Fruit fly (Drosophila melanogaster) whole organism, embryonic: ENCODE results near the gene IFT54.

Experiments
- Atf-2 ChIP-seq: fragments of 200-800 bp; sonication (Bioruptor generic); optimal IDR thresholded peaks from 2 replicates; lab custom pipeline; 2016; ENCODE audit warnings: missing biosample characterization, missing genetic modification characterization
- B-H2 ChIP-seq: fragments of 200-800 bp; sonication (Bioruptor generic); optimal IDR thresholded peaks from 2 replicates; lab custom pipeline; 2018; ENCODE audit warnings: missing biosample characterization, mild to moderate bottlenecking, missing genetic modification characterization
- CG10209 ChIP-seq: fragments of 200-800 bp; sonication (Bioruptor generic); optimal IDR thresholded peaks from 3 replicates; lab custom pipeline; 2017; ENCODE audit warnings: missing biosample characterization, mild to moderate bottlenecking, missing genetic modification characterization, missing genetic modification reagents
- CG10431 ChIP-seq: fragments of 200-800 bp; sonication (Bioruptor generic); optimal IDR thresholded peaks from 3 replicates; lab custom pipeline; 2018; ENCODE audit warnings: missing biosample characterization, mild to moderate bottlenecking, missing genetic modification characterization
- CG11085 ChIP-seq: fragments of 200-800 bp; sonication (Bioruptor generic); IDR thresholded peaks from 2 replicates; pipeline ENCODE4 v1.3.6; 2022; ENCODE audit warnings: missing biosample characterization, missing genetic modification characterization
- CG11560 ChIP-seq: fragments of 200-800 bp; sonication (Bioruptor generic); IDR thresholded peaks from 3 replicates; pipeline ENCODE4 v1.3.6; 2022; ENCODE audit warnings: missing biosample characterization, missing genetic modification characterization
- CG12236 ChIP-seq: fragments of 200-800 bp; sonication (Bioruptor generic); optimal IDR thresholded peaks from 2 replicates; lab custom pipeline; 2016; ENCODE audit warnings: missing biosample characterization, missing genetic modification characterization
- CG12299 ChIP-seq: fragments of 200-800 bp; sonication (Bioruptor generic); optimal IDR thresholded peaks from 2 replicates; lab custom pipeline; 2018; ENCODE audit warnings: missing biosample characterization, mild to moderate bottlenecking, missing genetic modification characterization
- CG13287 ChIP-seq: fragments of 200-800 bp; sonication (Bioruptor generic); IDR thresholded peaks from 2 replicates; pipeline ENCODE4 v1.3.6; 2022; ENCODE audit warnings: missing biosample characterization, missing genetic modification characterization; ENCODE audit not compliant: partially characterized antibody
- CG13424 ChIP-seq: fragments of 200-800 bp; sonication (Bioruptor generic); optimal IDR thresholded peaks from 2 replicates; lab custom pipeline; 2019; ENCODE audit warnings: missing biosample characterization, mild to moderate bottlenecking, missing genetic modification characterization, moderate library complexity
- CG15601 ChIP-seq: fragments of 200-800 bp; sonication (Bioruptor generic); optimal IDR thresholded peaks from 3 replicates; lab custom pipeline; 2019; ENCODE audit warnings: missing biosample characterization, mild to moderate bottlenecking, missing genetic modification characterization, moderate library complexity
- CG17612 ChIP-seq: fragments of 200-800 bp; sonication (Bioruptor generic); IDR thresholded peaks from 2 replicates; pipeline ENCODE4 v1.3.6; 2022; ENCODE audit warnings: missing biosample characterization, missing genetic modification characterization
- CG18262 ChIP-seq: fragments of 200-800 bp; optimal IDR thresholded peaks from 3 replicates; lab custom pipeline; 2019; ENCODE audit warnings: missing biosample characterization, mild to moderate bottlenecking, missing genetic modification characterization, moderate library complexity
- CG18599 ChIP-seq: fragments of 200-800 bp; sonication (Bioruptor generic); optimal IDR thresholded peaks from 3 replicates; lab custom pipeline; 2017; ENCODE audit warnings: missing biosample characterization, missing genetic modification characterization, mild to moderate bottlenecking, moderate library complexity, missing genetic modification reagents
- CG18764 ChIP-seq: fragments of 200-800 bp; sonication (Bioruptor generic); optimal IDR thresholded peaks from 3 replicates; lab custom pipeline; 2016; ENCODE audit warnings: missing biosample characterization, missing genetic modification characterization
- CG2129 ChIP-seq: fragments of 200-800 bp; sonication (Bioruptor generic); IDR thresholded peaks from 2 replicates; pipeline ENCODE4 v1.3.6; 2022; ENCODE audit warnings: missing biosample characterization, missing genetic modification characterization; ENCODE audit not compliant: partially characterized antibody
- CG31365 ChIP-seq: fragments of 200-800 bp; sonication (Bioruptor generic); optimal IDR thresholded peaks from 2 replicates; lab custom pipeline; 2018; ENCODE audit warnings: missing biosample characterization, mild to moderate bottlenecking, missing genetic modification characterization
- CG31388 ChIP-seq: fragments of 200-800 bp; sonication (Bioruptor generic); optimal IDR thresholded peaks from 2 replicates; lab custom pipeline; 2016; ENCODE audit warnings: missing biosample characterization, missing genetic modification characterization
- CG3995 ChIP-seq: fragments of 200-800 bp; sonication (Bioruptor generic); optimal IDR thresholded peaks from 3 replicates; lab custom pipeline; 2016; ENCODE audit warnings: missing biosample characterization, missing genetic modification characterization
- CG4360 ChIP-seq: fragments of 200-800 bp; sonication (Bioruptor generic); IDR thresholded peaks from 2 replicates; pipeline ENCODE4 v1.3.6; 2022; ENCODE audit warnings: missing biosample characterization, missing genetic modification characterization
- CG4617 ChIP-seq: fragments of 200-800 bp; sonication (Bioruptor generic); optimal IDR thresholded peaks from 3 replicates; lab custom pipeline; 2016; ENCODE audit warnings: missing biosample characterization, missing genetic modification characterization, borderline replicate concordance
- CG6791 ChIP-seq: fragments of 200-800 bp; sonication (Bioruptor generic); IDR thresholded peaks from 3 replicates; pipeline ENCODE4 v1.3.6; 2022; ENCODE audit warnings: missing biosample characterization, missing genetic modification characterization; ENCODE audit not compliant: partially characterized antibody
- CG8281 ChIP-seq: fragments of 200-800 bp; sonication (Bioruptor generic); optimal IDR thresholded peaks from 2 replicates; lab custom pipeline; 2018; ENCODE audit warnings: missing biosample characterization, mild to moderate bottlenecking, missing genetic modification characterization, moderate library complexity
- CG8924 ChIP-seq: fragments of 200-800 bp; optimal IDR thresholded peaks from 3 replicates; lab custom pipeline; 2019; ENCODE audit warnings: missing biosample characterization, mild to moderate bottlenecking, missing genetic modification characterization, moderate library complexity
- CG9727 ChIP-seq: fragments of 200-800 bp; sonication (Bioruptor generic); optimal IDR thresholded peaks from 3 replicates; lab custom pipeline; 2017; ENCODE audit warnings: missing biosample characterization, mild to moderate bottlenecking, missing genetic modification characterization
- Deaf1 ChIP-seq: fragments of 200-800 bp; optimal IDR thresholded peaks from 3 replicates; lab custom pipeline; 2019; ENCODE audit warnings: missing biosample characterization, mild to moderate bottlenecking, missing genetic modification characterization, moderate library complexity
- Dek ChIP-seq: fragments of 200-800 bp; sonication (Bioruptor generic); optimal IDR thresholded peaks from 3 replicates; lab custom pipeline; 2019; ENCODE audit warnings: missing biosample characterization, mild to moderate bottlenecking, missing genetic modification characterization, moderate library complexity
- Dfd ChIP-seq, 2 experiments: fragments of >200 bp; optimal IDR thresholded peaks; 2 replicates each; lab custom pipeline; 2017; ENCODE audit warnings: missing biosample characterization in 2 of 2, missing genetic modification characterization in 2 of 2
- Dip3 ChIP-seq: fragments of 200-800 bp; sonication (Bioruptor generic); optimal IDR thresholded peaks from 3 replicates; lab custom pipeline; 2016; ENCODE audit warnings: missing biosample characterization, missing genetic modification characterization
- HLH4C ChIP-seq: fragments of 200-800 bp; sonication (Bioruptor generic); IDR thresholded peaks from 3 replicates; pipeline ENCODE4 v1.3.6; 2022; ENCODE audit warnings: missing biosample characterization, missing genetic modification characterization; ENCODE audit not compliant: partially characterized antibody
- HmgD ChIP-seq: fragments of 200-800 bp; sonication (Bioruptor generic); optimal IDR thresholded peaks from 3 replicates; lab custom pipeline; 2016; ENCODE audit warnings: missing biosample characterization, missing genetic modification characterization
- Hr78 ChIP-seq, 2 experiments: fragments of 200-800 bp in 1 of 2; fragments of >200 bp in 1 of 2; sonication (Bioruptor generic) in 1 of 2; optimal IDR thresholded peaks; 2 replicates each; lab custom pipeline; 2017 to 2019; ENCODE audit warnings: missing biosample characterization in 2 of 2, missing genetic modification characterization in 2 of 2, mild to moderate bottlenecking in 1 of 2, moderate library complexity in 1 of 2
- NfI ChIP-seq: fragments of 200-800 bp; sonication (Bioruptor generic); optimal IDR thresholded peaks from 3 replicates; lab custom pipeline; 2018; ENCODE audit warnings: missing biosample characterization, mild to moderate bottlenecking, missing genetic modification characterization, moderate library complexity
- Taf1 ChIP-seq: fragments of 200-800 bp; sonication (Bioruptor generic); IDR thresholded peaks from 2 replicates; pipeline ENCODE4 v1.3.6; 2022; ENCODE audit warnings: missing biosample characterization, missing genetic modification characterization
- Vsx1 ChIP-seq: fragments of 200-800 bp; sonication (Bioruptor generic); optimal IDR thresholded peaks from 2 replicates; lab custom pipeline; 2017; ENCODE audit warnings: missing biosample characterization, mild to moderate bottlenecking, missing genetic modification characterization, missing genetic modification reagents
- ara ChIP-seq: fragments of 200-800 bp; sonication (Bioruptor generic); IDR thresholded peaks from 2 replicates; pipeline ENCODE4 v1.3.6; 2022; ENCODE audit warnings: missing biosample characterization, missing genetic modification characterization
- caup ChIP-seq: fragments of 200-800 bp; sonication (Bioruptor generic); optimal IDR thresholded peaks from 3 replicates; lab custom pipeline; 2017; ENCODE audit warnings: missing biosample characterization, mild to moderate bottlenecking, missing genetic modification characterization, moderate library complexity; ENCODE audit not compliant: severe bottlenecking
- dm ChIP-seq: fragments of 200-800 bp; sonication (Bioruptor generic); optimal IDR thresholded peaks from 3 replicates; lab custom pipeline; 2016; ENCODE audit warnings: missing biosample characterization, missing genetic modification characterization
- dysf ChIP-seq: fragments of 200-800 bp; sonication (Bioruptor generic); IDR thresholded peaks from 3 replicates; pipeline ENCODE4 v1.3.6; 2022; ENCODE audit warnings: missing biosample characterization, missing genetic modification characterization
- ftz-f1 ChIP-seq: fragments of 200-800 bp; sonication (Bioruptor generic); optimal IDR thresholded peaks from 2 replicates; lab custom pipeline; 2016; ENCODE audit warnings: missing biosample characterization, missing genetic modification characterization
- gsb-n ChIP-seq: fragments of 200-800 bp; sonication (Bioruptor generic); optimal IDR thresholded peaks from 3 replicates; lab custom pipeline; 2018; ENCODE audit warnings: missing biosample characterization, mild to moderate bottlenecking, missing genetic modification characterization
- hbn ChIP-seq: fragments of 200-800 bp; sonication (Bioruptor generic); IDR thresholded peaks from 2 replicates; pipeline ENCODE4 v1.3.6; 2022; ENCODE audit warnings: missing biosample characterization, missing genetic modification characterization; ENCODE audit not compliant: partially characterized antibody
- jumu ChIP-seq: fragments of 200-800 bp; sonication (Bioruptor generic); optimal IDR thresholded peaks from 3 replicates; lab custom pipeline; 2016; ENCODE audit warnings: missing biosample characterization, missing genetic modification characterization
- klu ChIP-seq: fragments of 200-800 bp; sonication (Bioruptor generic); IDR thresholded peaks from 2 replicates; pipeline ENCODE4 v1.3.6; 2022; ENCODE audit warnings: missing biosample characterization, missing genetic modification characterization
- lilli ChIP-seq: fragments of 200-800 bp; sonication (Bioruptor generic); optimal IDR thresholded peaks from 3 replicates; lab custom pipeline; 2016; ENCODE audit warnings: missing biosample characterization, missing genetic modification characterization
- maf-S ChIP-seq: fragments of 200-800 bp; sonication (Bioruptor generic); optimal IDR thresholded peaks from 2 replicates; lab custom pipeline; 2016; ENCODE audit warnings: missing biosample characterization, missing genetic modification characterization
- pzg ChIP-seq: fragments of 200-800 bp; sonication (Bioruptor generic); optimal IDR thresholded peaks from 3 replicates; lab custom pipeline; 2018; ENCODE audit warnings: missing biosample characterization, mild to moderate bottlenecking, missing genetic modification characterization, moderate library complexity
- sens-2 ChIP-seq: fragments of 200-800 bp; sonication (Bioruptor generic); IDR thresholded peaks from 2 replicates; pipeline ENCODE4 v1.3.6; 2022; ENCODE audit warnings: missing biosample characterization, missing genetic modification characterization
- slou ChIP-seq: fragments of 200-800 bp; sonication (Bioruptor generic); optimal IDR thresholded peaks from 3 replicates; lab custom pipeline; 2016; ENCODE audit warnings: missing biosample characterization, missing genetic modification characterization

Gene IFT54

dm6 chr3R:14278523-14279303 lies 23.5 kb upstream of the IFT54 start (continued):
- TF ChIP-seq Vsx1 (GFP tag; lab: Kevin White, UChicago) (no peak), sens-2 (GFP tag; lab: Robert Waterston, UW) (no peak), CG8924 (tag; lab: Kevin White, UChicago) (no peak), dysf (GFP tag; lab: Robert Waterston, UW) (no peak), Dip3 (GFP tag; lab: Kevin White, UChicago) (no peak), CG18262 (tag; lab: Kevin White, UChicago) (no peak), Deaf1 (tag; lab: Kevin White, UChicago) (peak; percentile 4), Atf-2 (GFP tag; lab: Kevin White, UChicago) (no peak), lilli (GFP tag; lab: Kevin White, UChicago) (no peak), CG13287 (GFP tag; lab: Robert Waterston, UW) (no peak), B-H2 (GFP tag; lab: Kevin White, UChicago) (no peak), CG31388 (GFP tag; lab: Kevin White, UChicago) (no peak), Taf1 (GFP tag; lab: Robert Waterston, UW) (no peak), pzg (GFP tag; lab: Kevin White, UChicago) (no peak), NfI (GFP tag; lab: Kevin White, UChicago) (no peak), ara (GFP tag; lab: Robert Waterston, UW) (no peak), klu (no peak), CG10209 (GFP tag; lab: Kevin White, UChicago) (no peak), CG13424 (tag; lab: Kevin White, UChicago) (no peak), HLH4C (GFP tag; lab: Robert Waterston, UW) (no peak), caup (GFP tag; lab: Kevin White, UChicago) (no peak), dm (GFP tag; lab: Kevin White, UChicago) (no peak), CG4617 (GFP tag; lab: Kevin White, UChicago) (no peak), CG4360 (peak; percentile 98), jumu (GFP tag; lab: Kevin White, UChicago) (peak; percentile 12), CG11085 (no peak), slou (GFP tag; lab: Kevin White, UChicago) (no peak), CG3995 (GFP tag; lab: Kevin White, UChicago) (no peak), CG9727 (GFP tag; lab: Kevin White, UChicago) (no peak), hbn (GFP tag; lab: Robert Waterston, UW) (no peak), CG11560 (tag; lab: Robert Waterston, UW) (no peak), ftz-f1 (GFP tag; lab: Kevin White, UChicago) (no peak), CG6791 (GFP tag; lab: Robert Waterston, UW) (no peak), CG8281 (tag; lab: Kevin White, UChicago) (no peak), CG2129 (GFP tag; lab: Robert Waterston, UW) (no peak), gsb-n (no peak), CG12236 (GFP tag; lab: Kevin White, UChicago) (no peak), CG12299 (tag; lab: Kevin White, UChicago) (no peak), CG17612 (GFP tag; lab: Robert Waterston, UW) (no peak), Dek (tag; lab: Kevin White, UChicago) (no peak), maf-S (GFP tag; lab: Kevin White, UChicago) (no peak), Dfd (GFP tag; optimal IDR thresholded peaks at IDR 0.05; lab: Kevin White, UChicago) (no peak), CG10431 (GFP tag; lab: Kevin White, UChicago) (no peak), Hr78 (GFP tag; optimal IDR thresholded peaks at IDR 0.05; lab: Kevin White, UChicago) (no peak), CG18599 (GFP tag; lab: Kevin White, UChicago) (no peak), CG18764 (GFP tag; lab: Kevin White, UChicago) (no peak), HmgD (GFP tag; lab: Kevin White, UChicago) (peak; percentile 44), CG15601 (tag; lab: Kevin White, UChicago) (no peak), CG31365 (tag; lab: Kevin White, UChicago) (no peak)
